Fruit fly (Drosophila melanogaster): ENCODE results near the gene sloth2.

Gene sloth2

dm6 chrX:7004101-7004700 is 7.0 kb upstream of the sloth2 start (continued):
- peak; percentile 53 for TF ChIP-seq CG11504 (tag; optimal IDR thresholded peaks at IDR 0.05)
- peak; percentile 83 for TF ChIP-seq CG17359 (tag; optimal IDR thresholded peaks at IDR 0.05)
- no peak for TF ChIP-seq pita (GFP tag; optimal IDR thresholded peaks at IDR 0.05)
- peak; percentile 70 for TF ChIP-seq CG3281 (GFP tag; optimal IDR thresholded peaks at IDR 0.05)
- peak in 1 of 2 experiments; percentile 87 for TF ChIP-seq bsh (GFP tag; optimal IDR thresholded peaks at IDR 0.05)
- TF ChIP-seq CG10209 (GFP tag; optimal IDR thresholded peaks at IDR 0.05), result peak; percentile 93
- peak; percentile 83 for TF ChIP-seq nau (GFP tag; optimal IDR thresholded peaks at IDR 0.05)
- peak; percentile 80 for TF ChIP-seq CG5180 (GFP tag; optimal IDR thresholded peaks at IDR 0.05)
- no peak for TF ChIP-seq sna (GFP tag; IDR thresholded peaks at IDR 0.05; ENCODE audit: partially characterized antibody)
- TF ChIP-seq CG30403 (GFP tag; optimal IDR thresholded peaks at IDR 0.05), result peak; percentile 37
- peak; percentile 54; the same call in 2 of the 3 replicates for TF ChIP-seq ase (GFP tag; IDR thresholded peaks at IDR 0.05)
- TF ChIP-seq BtbVII (GFP tag; optimal IDR thresholded peaks at IDR 0.05), result peak; percentile 84
- TF ChIP-seq Abd-B (GFP tag; optimal IDR thresholded peaks at IDR 0.05), result no peak
- peak; percentile 39; the same call in 1 of the 2 replicates for TF ChIP-seq Nf-YA (GFP tag; IDR thresholded peaks at IDR 0.05)
- TF ChIP-seq ap (GFP tag; IDR thresholded peaks at IDR 0.05), result no peak
- no peak for TF ChIP-seq CkIIα-i1 (GFP tag; IDR thresholded peaks at IDR 0.05)
- peak; percentile 30; the same call in 1 of the 2 replicates for TF ChIP-seq CG31224 (GFP tag; IDR thresholded peaks at IDR 0.05)
- peak; percentile 29 for TF ChIP-seq Chrac-16 (GFP tag; optimal IDR thresholded peaks at IDR 0.05)
- no peak for TF ChIP-seq aop (GFP tag; IDR thresholded peaks at IDR 0.05)
- no peak for TF ChIP-seq Opbp (GFP tag; IDR thresholded peaks at IDR 0.05; ENCODE audit: partially characterized antibody)
- TF ChIP-seq Hr3 (GFP tag; optimal IDR thresholded peaks at IDR 0.05), result peak; percentile 63
- peak; percentile 83 for TF ChIP-seq CG8359 (GFP tag; optimal IDR thresholded peaks at IDR 0.05; ENCODE audit: borderline replicate concordance)
- peak; percentile 79 for TF ChIP-seq CG4707 (GFP tag; optimal IDR thresholded peaks at IDR 0.05)
- peak; percentile 63 for TF ChIP-seq pho (GFP tag; optimal IDR thresholded peaks at IDR 0.05)
- TF ChIP-seq onecut (GFP tag; IDR thresholded peaks at IDR 0.05), result peak; percentile 83
- peak; percentile 25; the same call in 1 of the 2 replicates for TF ChIP-seq Oaz (GFP tag; IDR thresholded peaks at IDR 0.05)
- TF ChIP-seq CG9932 (GFP tag; IDR thresholded peaks at IDR 0.05), result 0 out of 2 replicates have a peak, but pooled peaks have one; percentile 5
- no peak for TF ChIP-seq knrl (GFP tag; IDR thresholded peaks at IDR 0.05; ENCODE audit: partially characterized antibody)
- TF ChIP-seq trh (GFP tag; optimal IDR thresholded peaks at IDR 0.05), result peak; percentile 83
- peak; percentile 64 for TF ChIP-seq HmgD (GFP tag; optimal IDR thresholded peaks at IDR 0.05)
- TF ChIP-seq btn (GFP tag; optimal IDR thresholded peaks at IDR 0.05), result peak; percentile 88
- peak; percentile 67; the same call in 1 of the 3 replicates for TF ChIP-seq CG2199 (GFP tag; IDR thresholded peaks at IDR 0.05)
- TF ChIP-seq sens-2 (GFP tag; IDR thresholded peaks at IDR 0.05), result peak; percentile 68
- peak in 1 of 3 experiments; percentile 83 for TF ChIP-seq lola (GFP tag; optimal IDR thresholded peaks at IDR 0.05)
- peak; percentile 1 for TF ChIP-seq BEAF-32 (GFP tag; optimal IDR thresholded peaks at IDR 0.05)
- peak; percentile 24 for TF ChIP-seq MESR4 (GFP tag; optimal IDR thresholded peaks at IDR 0.05)
- peak; percentile 96 for TF ChIP-seq CG15601 (tag; optimal IDR thresholded peaks at IDR 0.05)
- peak; percentile 40; the same call in 1 of the 2 replicates for TF ChIP-seq CG32772 (GFP tag; IDR thresholded peaks at IDR 0.05)
- TF ChIP-seq CG17802 (tag; optimal IDR thresholded peaks at IDR 0.05), result peak; percentile 30
- no peak for TF ChIP-seq ssp (GFP tag; IDR thresholded peaks at IDR 0.05)
- peak; percentile 50; the same call in 1 of the 2 replicates for TF ChIP-seq peb (GFP tag; IDR thresholded peaks at IDR 0.05)
- TF ChIP-seq B-H1 (GFP tag; IDR thresholded peaks at IDR 0.05), result peak; percentile 52; the same call in 1 of the 3 replicates
- peak; percentile 87 for TF ChIP-seq Blimp-1 (GFP tag; optimal IDR thresholded peaks at IDR 0.05)
- peak; percentile 73 for TF ChIP-seq CG7786 (GFP tag; optimal IDR thresholded peaks at IDR 0.05)
- peak; percentile 64 to 76 for TF ChIP-seq Pdp1 (GFP tag; optimal IDR thresholded peaks at IDR 0.05)
- no peak for TF ChIP-seq amos (GFP tag; IDR thresholded peaks at IDR 0.05; ENCODE audit: partially characterized antibody)
- peak; percentile 51; the same call in 1 of the 3 replicates for TF ChIP-seq dysf (GFP tag; IDR thresholded peaks at IDR 0.05)
- no peak for TF ChIP-seq Ada2b (GFP tag; IDR thresholded peaks at IDR 0.05)
